Fruit fly (Drosophila melanogaster): Measurements from ENCODE around the gene Hrb87F.

Gene Hrb87F

DNA sequence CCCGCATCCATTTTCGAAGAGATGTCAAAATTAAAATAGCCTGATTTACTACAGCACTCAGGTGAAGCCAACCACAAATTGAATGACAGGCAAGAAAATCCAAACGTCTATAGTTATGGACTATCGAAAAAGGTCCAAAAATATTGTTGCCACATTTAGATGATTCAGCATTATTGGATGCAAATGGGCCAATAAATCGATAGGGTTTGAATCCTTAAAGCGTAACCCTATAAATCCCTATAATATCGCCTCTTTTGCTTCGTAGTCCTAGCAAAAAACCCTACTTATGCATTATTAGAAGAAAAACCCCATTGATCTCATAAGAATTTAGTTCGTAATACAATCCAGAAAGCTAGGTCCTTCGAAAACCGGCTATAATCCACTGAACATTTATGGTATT lies 4.0 kb downstream of the Hrb87F start, which contains the start of gene Rbp4:
TSS of gene Rbp4 (minus strand) at position 101 of the 400 bp plus-strand sequence.
- TF ChIP-seq pita (GFP tag; optimal IDR thresholded peaks at IDR 0.05): no peak
- no peak for TF ChIP-seq CG12391 (tag; optimal IDR thresholded peaks at IDR 0.05)
- no peak for TF ChIP-seq CG17612 (GFP tag; IDR thresholded peaks at IDR 0.05)
- no peak for TF ChIP-seq cad (GFP tag; optimal IDR thresholded peaks at IDR 0.05)
- TF ChIP-seq CG17802 (tag; optimal IDR thresholded peaks at IDR 0.05): no peak

DNA sequence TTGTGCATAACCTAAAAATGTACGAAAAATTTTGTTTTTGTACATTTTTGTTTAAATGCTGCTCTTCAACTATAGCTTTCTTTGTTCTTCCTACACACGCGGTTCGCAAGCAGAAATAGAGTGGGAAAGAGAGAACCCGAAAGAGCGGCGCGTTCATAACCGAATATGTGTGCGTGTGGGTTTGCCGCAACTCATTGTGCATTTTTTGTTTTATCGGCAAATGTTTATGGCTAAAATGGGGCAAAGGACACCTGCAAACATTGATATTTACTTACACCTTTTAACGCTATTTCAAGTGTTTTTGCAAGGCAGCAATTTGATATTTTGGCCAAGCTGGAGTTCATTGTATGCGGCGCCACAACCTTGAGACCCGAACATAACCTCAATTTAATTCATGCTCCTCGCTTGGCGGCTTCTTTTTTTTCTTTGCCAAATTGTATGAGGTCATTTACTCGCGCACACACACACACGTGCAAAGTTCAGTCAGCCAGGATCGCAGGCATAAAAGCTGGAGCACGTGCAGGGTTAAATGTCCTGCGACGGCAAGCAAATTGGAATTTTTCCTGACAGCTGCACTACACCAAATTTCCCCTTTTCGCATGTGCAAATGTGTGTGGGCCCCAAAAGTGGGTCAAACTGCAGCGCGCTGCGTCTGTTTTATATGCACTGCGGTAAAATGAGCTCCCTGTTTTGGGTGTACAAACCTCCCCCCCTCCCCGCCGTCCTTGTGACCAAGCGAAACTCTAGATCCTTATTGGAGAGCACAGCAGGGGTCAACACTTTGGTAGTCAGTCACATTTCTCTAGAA lies 12.4 kb downstream of the Hrb87F start:
- TF ChIP-seq Trl (optimal IDR thresholded peaks at IDR 0.05) (peak; percentile 46 to 71), Trl (GFP tag; optimal IDR thresholded peaks at IDR 0.05) (no peak), Ada2b (GFP tag; IDR thresholded peaks at IDR 0.05) (no peak), sqz (GFP tag; optimal IDR thresholded peaks at IDR 0.05) (peak; percentile 8), dm (GFP tag; optimal IDR thresholded peaks at IDR 0.05) (peak; percentile 68), CG15479 (GFP tag; optimal IDR thresholded peaks at IDR 0.05) (peak; percentile 24), CkIIα-i1 (GFP tag; IDR thresholded peaks at IDR 0.05) (no peak), Pdp1 (GFP tag; optimal IDR thresholded peaks at IDR 0.05) (peak in 1 of 2 experiments; percentile 67), chinmo (GFP tag; IDR thresholded peaks at IDR 0.05; ENCODE audit: partially characterized antibody) (peak; percentile 73; the same call in 1 of the 4 replicates), Elba2 (GFP tag; optimal IDR thresholded peaks at IDR 0.05) (peak; percentile 45), dati (GFP tag; IDR thresholded peaks at IDR 0.05) (no peak), ftz-f1 (GFP tag; optimal IDR thresholded peaks at IDR 0.05) (peak; percentile 90), kni (GFP tag; optimal IDR thresholded peaks at IDR 0.05) (peak; percentile 34), bigmax (GFP tag; optimal IDR thresholded peaks at IDR 0.05) (peak; percentile 95), psq (GFP tag; optimal IDR thresholded peaks at IDR 0.05) (peak; percentile 77), YL-1 (GFP tag; optimal IDR thresholded peaks at IDR 0.05) (peak; percentile 32), twi (tag; optimal IDR thresholded peaks at IDR 0.05) (no peak), MBD-R2 (GFP tag; IDR thresholded peaks at IDR 0.05) (peak; percentile 29; the same call in 1 of the 2 replicates), Aef1 (GFP tag; IDR thresholded peaks at IDR 0.05) (0 out of 3 replicates have a peak, but pooled peaks have one; percentile 10), Dll (GFP tag; IDR thresholded peaks at IDR 0.05; ENCODE audit: partially characterized antibody) (0 out of 4 replicates have a peak, but pooled peaks have one; percentile 44), nerfin-2 (GFP tag; IDR thresholded peaks at IDR 0.05; ENCODE audit: partially characterized antibody) (0 out of 2 replicates have a peak, but pooled peaks have one; percentile 14), E2f2 (GFP tag; IDR thresholded peaks at IDR 0.05) (0 out of 2 replicates have a peak, but pooled peaks have one; percentile 7), Neu2 (GFP tag; optimal IDR thresholded peaks at IDR 0.05; ENCODE audit: borderline replicate concordance) (peak; percentile 26), CG2202 (tag; optimal IDR thresholded peaks at IDR 0.05) (no peak), cg (GFP tag; optimal IDR thresholded peaks at IDR 0.05) (peak; percentile 65), CG34422 (GFP tag; IDR thresholded peaks at IDR 0.05) (peak; percentile 62; the same call in 2 of the 3 replicates), Sin3A (optimal IDR thresholded peaks at IDR 0.05) (peak; percentile 14), insv (GFP tag; optimal IDR thresholded peaks at IDR 0.05) (peak in 1 of 2 experiments; percentile 60), Med (GFP tag) (peak; percentile 39), CG13296 (GFP tag; optimal IDR thresholded peaks at IDR 0.05) (no peak), crol (GFP tag; IDR thresholded peaks at IDR 0.05) (peak; percentile 61), CG11695 (GFP tag; IDR thresholded peaks at IDR 0.05) (0 out of 3 replicates have a peak, but pooled peaks have one; percentile 7)
